Fruit fly (Drosophila melanogaster): ENCODE measurements around the gene FarO.
A peak's percentile ranks its signal among the peaks of the same experiment; 100 is the strongest.

FarO gene

DNA sequence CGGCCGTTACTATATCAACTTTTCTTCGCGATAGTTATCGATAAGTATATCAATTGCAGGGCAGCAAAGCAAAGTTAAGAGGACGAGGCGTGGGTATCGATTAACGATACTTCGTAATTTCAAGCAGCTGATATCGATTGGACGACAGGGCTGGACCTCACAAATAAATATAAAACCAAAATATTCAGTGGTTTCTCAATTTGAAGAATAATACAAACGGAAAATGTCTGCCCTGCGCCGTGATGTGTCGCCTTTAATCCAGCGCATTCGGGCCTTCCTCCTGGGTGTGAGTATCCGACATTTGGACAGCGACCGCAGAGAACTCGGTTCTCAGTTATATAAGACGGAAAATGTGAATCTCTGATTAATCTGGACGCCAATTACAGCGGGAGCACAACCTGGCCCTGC, 31.2 kb downstream of the FarO start, which contains the start of gene ND-B14.5A (continued):
- TF ChIP-seq nmo (GFP tag; optimal IDR thresholded peaks at IDR 0.05) (peak; percentile 17), CG10431 (GFP tag; optimal IDR thresholded peaks at IDR 0.05) (no peak), CG15479 (GFP tag; optimal IDR thresholded peaks at IDR 0.05) (no peak), stwl (tag; optimal IDR thresholded peaks at IDR 0.05) (peak; percentile 74), Gug (GFP tag; IDR thresholded peaks at IDR 0.05) (no peak), jumu (GFP tag; optimal IDR thresholded peaks at IDR 0.05) (no peak), chinmo (GFP tag; IDR thresholded peaks at IDR 0.05; ENCODE audit: partially characterized antibody) (peak; percentile 96), gfzf (GFP tag; optimal IDR thresholded peaks at IDR 0.05) (peak; percentile 28), hbn (GFP tag; IDR thresholded peaks at IDR 0.05; ENCODE audit: partially characterized antibody) (peak; percentile 87), CG18476 (GFP tag; optimal IDR thresholded peaks at IDR 0.05) (no peak), CTCF (GFP tag; optimal IDR thresholded peaks at IDR 0.05) (peak; percentile 5), HmgZ (tag; optimal IDR thresholded peaks at IDR 0.05) (peak; percentile 48), CG5245 (GFP tag; optimal IDR thresholded peaks at IDR 0.05) (no peak), dm (GFP tag; optimal IDR thresholded peaks at IDR 0.05) (no peak), cas (GFP tag; IDR thresholded peaks at IDR 0.05) (no peak), Bgb (GFP tag; IDR thresholded peaks at IDR 0.05; ENCODE audit: partially characterized antibody) (peak; percentile 96), CG13296 (GFP tag; optimal IDR thresholded peaks at IDR 0.05) (no peak), pzg (GFP tag; optimal IDR thresholded peaks at IDR 0.05) (peak; percentile 78)

- TF ChIP-seq Sox102F (GFP tag; optimal IDR thresholded peaks at IDR 0.05), result no peak
- TF ChIP-seq Stat92E (GFP tag; optimal IDR thresholded peaks at IDR 0.05), result no peak
- peak; percentile 24; the same call in 1 of the 2 replicates for TF ChIP-seq MBD-R2 (GFP tag; IDR thresholded peaks at IDR 0.05)
- TF ChIP-seq CG2120 (GFP tag; optimal IDR thresholded peaks at IDR 0.05), result no peak
- TF ChIP-seq CG10366 (GFP tag; IDR thresholded peaks at IDR 0.05), result no peak
- TF ChIP-seq CG8290 (GFP tag; optimal IDR thresholded peaks at IDR 0.05), result no peak
- no peak for TF ChIP-seq CG8290 (tag; optimal IDR thresholded peaks at IDR 0.05)
- TF ChIP-seq Asciz (GFP tag; optimal IDR thresholded peaks at IDR 0.05), result no peak
- TF ChIP-seq nerfin-2 (GFP tag; IDR thresholded peaks at IDR 0.05; ENCODE audit: partially characterized antibody), result no peak
- no peak for TF ChIP-seq kni (GFP tag; optimal IDR thresholded peaks at IDR 0.05)
- TF ChIP-seq salm (tag; optimal IDR thresholded peaks at IDR 0.05), result no peak
- no peak for TF ChIP-seq CG2712 (tag; optimal IDR thresholded peaks at IDR 0.05)
- no peak for TF ChIP-seq pfk (GFP tag; optimal IDR thresholded peaks at IDR 0.05)
- TF ChIP-seq CG32767 (GFP tag; IDR thresholded peaks at IDR 0.05), result no peak
- no peak for TF ChIP-seq vfl (GFP tag; optimal IDR thresholded peaks at IDR 0.05)
- TF ChIP-seq CG17802 (tag; optimal IDR thresholded peaks at IDR 0.05), result no peak
- no peak for TF ChIP-seq CG2678 (tag; optimal IDR thresholded peaks at IDR 0.05)
- TF ChIP-seq gem (tag; optimal IDR thresholded peaks at IDR 0.05), result no peak
- TF ChIP-seq Vsx1 (GFP tag; optimal IDR thresholded peaks at IDR 0.05), result no peak
- TF ChIP-seq lab (GFP tag; optimal IDR thresholded peaks at IDR 0.05), result no peak
- TF ChIP-seq ato (GFP tag; IDR thresholded peaks at IDR 0.05; ENCODE audit: partially characterized antibody), result no peak
- peak; percentile 11 for TF ChIP-seq CG1603 (tag; optimal IDR thresholded peaks at IDR 0.05)
- TF ChIP-seq CG18619 (GFP tag; optimal IDR thresholded peaks at IDR 0.05), result no peak
- TF ChIP-seq Dp (GFP tag; optimal IDR thresholded peaks at IDR 0.05), result peak; percentile 82
- TF ChIP-seq CG17912 (GFP tag; optimal IDR thresholded peaks at IDR 0.05), result no peak
- no peak for TF ChIP-seq slou (GFP tag; optimal IDR thresholded peaks at IDR 0.05)
- no peak for TF ChIP-seq Bdp1 (GFP tag; optimal IDR thresholded peaks at IDR 0.05)
- TF ChIP-seq rib (GFP tag; IDR thresholded peaks at IDR 0.05), result no peak
- TF ChIP-seq gro (GFP tag; optimal IDR thresholded peaks at IDR 0.05), result no peak
- no peak for TF ChIP-seq nmo (GFP tag; optimal IDR thresholded peaks at IDR 0.05)
- no peak for TF ChIP-seq gsb-n (tag; optimal IDR thresholded peaks at IDR 0.05)
- TF ChIP-seq row (GFP tag; IDR thresholded peaks at IDR 0.05), result no peak
- TF ChIP-seq Sin3A (optimal IDR thresholded peaks at IDR 0.05), result peak; percentile 75
- no peak for TF ChIP-seq Ets65A (GFP tag)
- no peak for TF ChIP-seq E2f1 (GFP tag; IDR thresholded peaks at IDR 0.05)
Observed at dm6 chrX:2170424-2170823, 33.2 kb downstream of the FarO start.
